Fruit fly (Drosophila melanogaster) whole organism, prepupa: ENCODE data around the gene CG17768.

Experiments used
- CG1621 ChIP-seq: fragments of 200-800 bp; sonication (Bioruptor generic); optimal IDR thresholded peaks from 3 replicates; lab custom pipeline; 2018; ENCODE audit warnings: missing biosample characterization, mild to moderate bottlenecking, missing genetic modification characterization
- CG32006 ChIP-seq: fragments of 200-800 bp; sonication (Bioruptor generic); optimal IDR thresholded peaks from 3 replicates; lab custom pipeline; 2017; ENCODE audit warnings: missing biosample characterization, mild to moderate bottlenecking, missing genetic modification characterization
- CG34406 ChIP-seq: fragments of 200-800 bp; sonication (Bioruptor generic); optimal IDR thresholded peaks from 3 replicates; lab custom pipeline; 2016; ENCODE audit warnings: missing biosample characterization, missing genetic modification characterization
- Ets21C ChIP-seq: fragments of 200-800 bp; sonication (Bioruptor generic); optimal IDR thresholded peaks from 3 replicates; lab custom pipeline; 2016; ENCODE audit warnings: missing biosample characterization, missing genetic modification characterization
- Smox ChIP-seq: fragments of 200-800 bp; sonication (Bioruptor generic); optimal IDR thresholded peaks from 3 replicates; lab custom pipeline; 2016; ENCODE audit warnings: missing biosample characterization, missing genetic modification characterization
- Sox102F ChIP-seq: fragments of 200-800 bp; sonication (Bioruptor generic); optimal IDR thresholded peaks from 2 replicates; lab custom pipeline; 2016; ENCODE audit warnings: missing biosample characterization, mild to moderate bottlenecking, missing genetic modification characterization
- dsx ChIP-seq: fragments of 200-800 bp; optimal IDR thresholded peaks from 3 replicates; lab custom pipeline; 2019; ENCODE audit warnings: missing biosample characterization, mild to moderate bottlenecking, missing genetic modification characterization, moderate library complexity; ENCODE audit not compliant: poor library complexity, severe bottlenecking

- TF ChIP-seq CG34406 = no peak
- no peak for TF ChIP-seq Smox (GFP tag; lab: Kevin White, UChicago)
- no peak for TF ChIP-seq dsx (GFP tag; lab: Kevin White, UChicago)
- TF ChIP-seq Sox102F (GFP tag; lab: Kevin White, UChicago) = no peak
- TF ChIP-seq CG1621 (tag; lab: Kevin White, UChicago) = no peak
- TF ChIP-seq CG32006 (GFP tag; lab: Kevin White, UChicago) = no peak
- no peak for TF ChIP-seq Ets21C (GFP tag; lab: Kevin White, UChicago)
Observed at dm6 chr2L:10405008-10405654, at the start of gene CG17768, which contains the start of the genes LSm-4 and Ir31a.
